Worm (Caenorhabditis elegans): ENCODE measurements around the gene F21C10.18.

DNA sequence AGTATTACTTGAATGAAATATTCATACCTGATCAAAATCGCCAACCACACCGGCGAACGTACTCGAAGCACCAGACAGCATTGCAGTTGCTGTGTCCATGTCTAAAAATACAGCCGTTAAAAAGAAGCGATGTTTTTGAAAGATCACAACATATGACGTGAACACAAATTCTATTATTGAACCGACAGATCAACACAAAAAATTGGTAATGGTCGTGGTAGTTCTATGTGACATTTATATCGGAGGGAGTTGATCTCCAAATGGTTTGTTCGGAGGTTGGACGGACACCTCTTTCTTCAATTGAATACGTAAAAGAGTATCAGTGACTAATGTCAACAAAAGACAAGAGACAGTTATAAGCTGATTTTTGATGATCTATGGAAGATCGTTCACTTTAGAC, 33.0 kb downstream of the F21C10.18 start, which contains the start of gene pitr-3:
- TF ChIP-seq hnd-1 (tag; optimal IDR thresholded peaks at IDR 0.05): no peak
- no peak for TF ChIP-seq tra-4 (tag; optimal IDR thresholded peaks at IDR 0.05)
- TF ChIP-seq F13C5.2 (tag; optimal IDR thresholded peaks at IDR 0.05): no peak
- TF ChIP-seq B0310.2 (tag; optimal IDR thresholded peaks at IDR 0.05): no peak
- TF ChIP-seq pes-1 (GFP tag; IDR thresholded peaks at IDR 0.05): no peak
- TF ChIP-seq ama-1 (optimal IDR thresholded peaks at IDR 0.05): no peak
- no peak for TF ChIP-seq sea-1 (GFP tag; conservative IDR thresholded peaks at IDR 0.05)
